Fruit fly (Drosophila melanogaster) whole organism, embryonic: ENCODE results near the gene Spt20.

Source experiments
- Aef1 ChIP-seq: fragments of 200-800 bp; sonication (Bioruptor generic); IDR thresholded peaks from 3 replicates; pipeline ENCODE4 v1.3.6; 2022; ENCODE audit warnings: missing biosample characterization, missing genetic modification characterization
- CG10274 ChIP-seq: fragments of 200-800 bp; sonication (Bioruptor generic); optimal IDR thresholded peaks from 3 replicates; lab custom pipeline; 2017; ENCODE audit warnings: missing biosample characterization, mild to moderate bottlenecking, missing genetic modification characterization
- CG11695 ChIP-seq: fragments of 200-800 bp; sonication (Bioruptor generic); IDR thresholded peaks from 3 replicates; pipeline ENCODE4 v1.3.6; 2022; ENCODE audit warnings: missing biosample characterization, missing genetic modification characterization
- CG12744 ChIP-seq: fragments of 200-800 bp; sonication (Bioruptor generic); optimal IDR thresholded peaks from 2 replicates; lab custom pipeline; 2016; ENCODE audit warnings: missing biosample characterization, missing genetic modification characterization
- CG13624 ChIP-seq: fragments of 200-800 bp; sonication (Bioruptor generic); optimal IDR thresholded peaks from 2 replicates; lab custom pipeline; 2016; ENCODE audit warnings: missing biosample characterization, missing genetic modification characterization
- CG14441 ChIP-seq: fragments of 200-800 bp; sonication (Bioruptor generic); IDR thresholded peaks from 2 replicates; pipeline ENCODE4 v1.3.6; 2022; ENCODE audit warnings: missing biosample characterization, missing genetic modification characterization
- CG15601 ChIP-seq: fragments of 200-800 bp; sonication (Bioruptor generic); optimal IDR thresholded peaks from 3 replicates; lab custom pipeline; 2019; ENCODE audit warnings: missing biosample characterization, mild to moderate bottlenecking, missing genetic modification characterization, moderate library complexity
- CG18262 ChIP-seq: fragments of 200-800 bp; optimal IDR thresholded peaks from 3 replicates; lab custom pipeline; 2019; ENCODE audit warnings: missing biosample characterization, mild to moderate bottlenecking, missing genetic modification characterization, moderate library complexity
- CG2116 ChIP-seq: fragments of 200-800 bp; sonication (Bioruptor generic); optimal IDR thresholded peaks from 3 replicates; lab custom pipeline; 2018; ENCODE audit warnings: missing biosample characterization, mild to moderate bottlenecking, missing genetic modification characterization
- CG2199 ChIP-seq: fragments of 200-800 bp; sonication (Bioruptor generic); IDR thresholded peaks from 3 replicates; pipeline ENCODE4 v1.3.6; 2022; ENCODE audit warnings: missing biosample characterization, missing genetic modification characterization
- CG2889 ChIP-seq: fragments of 200-800 bp; sonication (Bioruptor generic); IDR thresholded peaks from 3 replicates; pipeline ENCODE4 v1.3.6; 2022; ENCODE audit warnings: missing biosample characterization, missing genetic modification characterization
- CG3726 ChIP-seq: fragments of 200-800 bp; sonication (Bioruptor generic); IDR thresholded peaks from 3 replicates; pipeline ENCODE4, ENCODE4 v1.3.6; 2022; ENCODE audit warnings: missing biosample characterization, missing genetic modification characterization
- CG4424 ChIP-seq: fragments of 200-800 bp; sonication (Bioruptor generic); optimal IDR thresholded peaks from 3 replicates; lab custom pipeline; 2016; ENCODE audit warnings: missing biosample characterization, missing genetic modification characterization
- CG7556 ChIP-seq: fragments of 200-800 bp; sonication (Bioruptor generic); optimal IDR thresholded peaks from 2 replicates; lab custom pipeline; 2017; ENCODE audit warnings: missing biosample characterization, mild to moderate bottlenecking, missing genetic modification characterization
- CG7928 ChIP-seq: fragments of 200-800 bp; sonication (Bioruptor generic); optimal IDR thresholded peaks from 2 replicates; lab custom pipeline; 2017; ENCODE audit warnings: missing biosample characterization, mild to moderate bottlenecking, missing genetic modification characterization
- CG9797 ChIP-seq: fragments of 200-800 bp; sonication (Bioruptor generic); optimal IDR thresholded peaks from 3 replicates; lab custom pipeline; 2018; ENCODE audit warnings: missing biosample characterization, mild to moderate bottlenecking, missing genetic modification characterization
- D ChIP-seq, 2 experiments: fragments of 200-800 bp in 1 of 2; fragments of >200 bp in 1 of 2; sonication (Bioruptor generic) in 1 of 2; optimal IDR thresholded peaks; 2 replicates in 1 of 2; 3 replicates in 1 of 2; lab custom pipeline; 2017; ENCODE audit warnings: mild to moderate bottlenecking in 1 of 2, missing biosample characterization in 1 of 2, missing genetic modification characterization in 1 of 2, missing genetic modification reagents in 1 of 2
- Deaf1 ChIP-seq: fragments of 200-800 bp; optimal IDR thresholded peaks from 3 replicates; lab custom pipeline; 2019; ENCODE audit warnings: missing biosample characterization, mild to moderate bottlenecking, missing genetic modification characterization, moderate library complexity
- Dfd ChIP-seq, 2 experiments: fragments of >200 bp; optimal IDR thresholded peaks; 2 replicates each; lab custom pipeline; 2017; ENCODE audit warnings: missing biosample characterization in 2 of 2, missing genetic modification characterization in 2 of 2
- Dref ChIP-seq: fragments of 200-800 bp; sonication (Bioruptor generic); IDR thresholded peaks from 2 replicates; pipeline ENCODE4 v1.3.6; 2022; ENCODE audit warnings: missing biosample characterization, missing genetic modification characterization
- Drgx ChIP-seq: fragments of 200-800 bp; sonication (Bioruptor generic); IDR thresholded peaks from 2 replicates; pipeline ENCODE4 v1.3.6; 2022; ENCODE audit warnings: missing biosample characterization, missing genetic modification characterization
- GATAe ChIP-seq: fragments of 200-800 bp; sonication (Bioruptor generic); conservative IDR thresholded peaks from 2 replicates; pipeline ENCODE4 v1.3.6; 2022; ENCODE audit warnings: missing biosample characterization, missing genetic modification characterization
- Gsc ChIP-seq: fragments of 200-800 bp; sonication (Bioruptor generic); IDR thresholded peaks from 2 replicates; pipeline ENCODE4 v1.3.6; 2022; ENCODE audit warnings: missing biosample characterization, missing genetic modification characterization
- H15 ChIP-seq: fragments of 200-800 bp; sonication (Bioruptor generic); IDR thresholded peaks from 3 replicates; pipeline ENCODE4 v1.3.6; 2022; ENCODE audit warnings: missing biosample characterization, missing genetic modification characterization
- MESR4 ChIP-seq: fragments of 200-800 bp; sonication (Bioruptor generic); optimal IDR thresholded peaks from 2 replicates; lab custom pipeline; 2018; ENCODE audit warnings: missing biosample characterization, mild to moderate bottlenecking, missing genetic modification characterization, moderate library complexity
- Med ChIP-seq: fragments of 200-800 bp; sonication (Bioruptor generic); peaks from one replicate; lab custom pipeline; 2016; ENCODE audit warnings: missing biosample characterization, missing genetic modification characterization, mild to moderate bottlenecking, inconsistent platforms, moderate library complexity
- Spps ChIP-seq: fragments of 200-800 bp; sonication (Bioruptor generic); optimal IDR thresholded peaks from 2 replicates; lab custom pipeline; 2018; ENCODE audit warnings: missing biosample characterization, mild to moderate bottlenecking, missing genetic modification characterization
- Stat92E ChIP-seq, 3 experiments: fragments of >200 bp in 2 of 3; fragments of 200-800 bp in 1 of 3; sonication (Bioruptor generic) in 1 of 3; optimal IDR thresholded peaks; 2 replicates each; lab custom pipeline; 2017 to 2019; ENCODE audit warnings: missing biosample characterization in 3 of 3, missing genetic modification characterization in 3 of 3, mild to moderate bottlenecking in 1 of 3, moderate library complexity in 1 of 3
- bowl ChIP-seq: fragments of 200-800 bp; sonication (Bioruptor generic); IDR thresholded peaks from 2 replicates; pipeline ENCODE4 v1.3.6; 2022; ENCODE audit warnings: missing biosample characterization, missing genetic modification characterization
- br ChIP-seq: fragments of >200 bp; optimal IDR thresholded peaks from 2 replicates; lab custom pipeline; 2017
- corto ChIP-seq: fragments of 200-800 bp; sonication (Bioruptor generic); optimal IDR thresholded peaks from 2 replicates; lab custom pipeline; 2016; ENCODE audit warnings: missing biosample characterization, mild to moderate bottlenecking, missing genetic modification characterization, moderate library complexity
- croc ChIP-seq: fragments of 200-800 bp; sonication (Bioruptor generic); conservative IDR thresholded peaks from 3 replicates; pipeline ENCODE4 v1.3.6; 2022; ENCODE audit warnings: missing biosample characterization, missing genetic modification characterization
- dan ChIP-seq: fragments of 200-800 bp; sonication (Bioruptor generic); IDR thresholded peaks from 2 replicates; pipeline ENCODE4 v1.3.6; 2022; ENCODE audit warnings: missing biosample characterization, missing genetic modification characterization
- dati ChIP-seq: fragments of 200-800 bp; sonication (Bioruptor generic); IDR thresholded peaks from 2 replicates; pipeline ENCODE4 v1.3.6; 2022; ENCODE audit warnings: missing biosample characterization, missing genetic modification characterization
- disco-r ChIP-seq: fragments of 200-800 bp; sonication (Bioruptor generic); optimal IDR thresholded peaks from 2 replicates; lab custom pipeline; 2016; ENCODE audit warnings: missing biosample characterization, missing genetic modification characterization
- ewg ChIP-seq: fragments of 200-800 bp; sonication (Bioruptor generic); optimal IDR thresholded peaks from 3 replicates; lab custom pipeline; 2017; ENCODE audit warnings: mild to moderate bottlenecking, missing biosample characterization, missing genetic modification reagents, missing genetic modification characterization
- grn ChIP-seq: fragments of 200-800 bp; sonication (Bioruptor generic); optimal IDR thresholded peaks from 3 replicates; lab custom pipeline; 2017; ENCODE audit warnings: missing biosample characterization, missing genetic modification characterization
- jing ChIP-seq: fragments of 200-800 bp; sonication (Bioruptor generic); optimal IDR thresholded peaks from 2 replicates; lab custom pipeline; 2018; ENCODE audit warnings: missing biosample characterization, mild to moderate bottlenecking, missing genetic modification characterization
- pan ChIP-seq, 4 experiments: fragments of >200 bp in 3 of 4; fragments of 200-800 bp in 1 of 4; sonication (Bioruptor generic) in 1 of 4; optimal IDR thresholded peaks in 3 of 4; IDR thresholded peaks in 1 of 4; 2 replicates each; pipeline versions ENCODE4 v1.3.6 to Lab custom; 2017 to 2022; ENCODE audit warnings: missing biosample characterization in 2 of 4, missing genetic modification characterization in 2 of 4, mixed read lengths in 1 of 4
- pnt ChIP-seq: fragments of 200-800 bp; sonication (Bioruptor generic); optimal IDR thresholded peaks from 3 replicates; lab custom pipeline; 2016; ENCODE audit warnings: missing biosample characterization, missing genetic modification characterization
- prd ChIP-seq, 3 experiments: fragments of >200 bp in 2 of 3; fragments of 200-800 bp in 1 of 3; sonication (Bioruptor generic) in 1 of 3; optimal IDR thresholded peaks in 2 of 3; IDR thresholded peaks in 1 of 3; 2 replicates in 2 of 3; 3 replicates in 1 of 3; pipeline versions ENCODE4 v1.3.6 to Lab custom; 2017 to 2022; ENCODE audit warnings: missing biosample characterization in 1 of 3, missing genetic modification characterization in 1 of 3
- pum ChIP-seq: fragments of 200-800 bp; sonication (Bioruptor generic); optimal IDR thresholded peaks from 2 replicates; lab custom pipeline; 2016; ENCODE audit warnings: missing biosample characterization, missing genetic modification characterization
- sim ChIP-seq: fragments of 200-800 bp; sonication (Bioruptor generic); IDR thresholded peaks from 2 replicates; pipeline ENCODE4 v1.3.6; 2022; ENCODE audit warnings: missing biosample characterization, missing genetic modification characterization
- so ChIP-seq: fragments of 200-800 bp; sonication (Bioruptor generic); IDR thresholded peaks from 3 replicates; pipeline ENCODE4 v1.3.6; 2022; ENCODE audit warnings: missing biosample characterization, missing genetic modification characterization
- tgo ChIP-seq: fragments of 200-800 bp; sonication (Bioruptor generic); IDR thresholded peaks from 3 replicates; pipeline ENCODE4 v1.3.6; 2022; ENCODE audit warnings: missing biosample characterization, missing genetic modification characterization
- twi ChIP-seq: fragments of 200-800 bp; optimal IDR thresholded peaks from 2 replicates; lab custom pipeline; 2019; ENCODE audit warnings: missing biosample characterization, mild to moderate bottlenecking, missing genetic modification characterization, moderate library complexity
- vvl ChIP-seq: fragments of 200-800 bp; sonication (Bioruptor generic); IDR thresholded peaks from 2 replicates; pipeline ENCODE4 v1.3.6; 2022; ENCODE audit warnings: missing biosample characterization, missing genetic modification characterization
- yki ChIP-seq: fragments of >200 bp; optimal IDR thresholded peaks from 3 replicates; lab custom pipeline; 2018

Spt20 gene

dm6 chr3L:13476566-13477452, 25.7 kb upstream of the Spt20 start (continued):
- TF ChIP-seq Deaf1 (tag; lab: Kevin White, UChicago) = peak; percentile 74
- TF ChIP-seq CG9797 = peak; percentile 7
- no peak for TF ChIP-seq pan (optimal IDR thresholded peaks at IDR 0.05; lab: Kevin White, UChicago)
- peak in 1 of 2 experiments; percentile 87 for TF ChIP-seq pan (GFP tag; optimal IDR thresholded peaks at IDR 0.05 in 1 of 2, IDR thresholded peaks at IDR 0.05 in 1 of 2)
- peak; percentile 73 for TF ChIP-seq corto
- TF ChIP-seq tgo (GFP tag; lab: Robert Waterston, UW) = peak; percentile 89
- peak; percentile 55 for TF ChIP-seq CG2116
- peak; percentile 81 for TF ChIP-seq croc (GFP tag; lab: Robert Waterston, UW)
- TF ChIP-seq grn (GFP tag; lab: Kevin White, UChicago) = peak; percentile 21
- TF ChIP-seq so (GFP tag; lab: Robert Waterston, UW) = peak; percentile 68; the same call in 2 of the 3 replicates
- TF ChIP-seq Gsc = peak; percentile 56; the same call in 1 of the 2 replicates
- peak; percentile 94 for TF ChIP-seq CG18262 (tag; lab: Kevin White, UChicago)
- peak; percentile 38 for TF ChIP-seq pum (GFP tag; lab: Kevin White, UChicago)
- TF ChIP-seq Drgx = peak; percentile 95
- peak; percentile 74 for TF ChIP-seq twi (tag; lab: Kevin White, UChicago)
- TF ChIP-seq CG12744 (GFP tag; lab: Kevin White, UChicago) = peak; percentile 48
- TF ChIP-seq CG7556 = peak; percentile 94
- TF ChIP-seq CG13624 = peak; percentile 59
- peak; percentile 78 for TF ChIP-seq H15 (GFP tag; lab: Robert Waterston, UW)
- TF ChIP-seq vvl (GFP tag; lab: Robert Waterston, UW) = peak; percentile 89
- TF ChIP-seq yki (lab: Kevin White, UChicago) = peak; percentile 99
- TF ChIP-seq jing (GFP tag; lab: Kevin White, UChicago) = peak; percentile 80
- TF ChIP-seq MESR4 (GFP tag; lab: Kevin White, UChicago) = no peak
- no peak for TF ChIP-seq Dref (GFP tag; lab: Robert Waterston, UW)
- TF ChIP-seq GATAe (GFP tag; lab: Robert Waterston, UW) = peak; percentile 13; the same call in 1 of the 2 replicates
- no peak for TF ChIP-seq dan
- TF ChIP-seq CG2199 = peak; percentile 72; the same call in 1 of the 3 replicates
- TF ChIP-seq Spps (tag; lab: Kevin White, UChicago) = peak; percentile 68
- TF ChIP-seq CG3726 (GFP tag; lab: Robert Waterston, UW) = peak; percentile 60; the same call in 2 of the 3 replicates
- no peak for TF ChIP-seq prd (optimal IDR thresholded peaks at IDR 0.05; lab: Kevin White, UChicago)
- peak; percentile 86 for TF ChIP-seq prd (GFP tag; IDR thresholded peaks at IDR 0.05; lab: Robert Waterston, UW)
- peak; percentile 62 for TF ChIP-seq CG7928 (GFP tag; lab: Kevin White, UChicago)
- TF ChIP-seq Aef1 (GFP tag; lab: Robert Waterston, UW) = peak; percentile 79
- TF ChIP-seq Dfd (GFP tag; optimal IDR thresholded peaks at IDR 0.05; lab: Kevin White, UChicago) = no peak
- no peak for TF ChIP-seq D (optimal IDR thresholded peaks at IDR 0.05; lab: Kevin White, UChicago)
- peak; percentile 92 for TF ChIP-seq D (GFP tag; optimal IDR thresholded peaks at IDR 0.05; lab: Kevin White, UChicago)
- peak; percentile 91 for TF ChIP-seq Med (GFP tag; lab: Kevin White, UChicago)
- peak; percentile 55 for TF ChIP-seq pnt
- no peak for TF ChIP-seq Stat92E (GFP tag; optimal IDR thresholded peaks at IDR 0.05; lab: Kevin White, UChicago)
- TF ChIP-seq br (lab: Kevin White, UChicago) = no peak
- TF ChIP-seq CG2889 (GFP tag; lab: Robert Waterston, UW) = peak; percentile 80
- TF ChIP-seq disco-r = peak; percentile 47
- TF ChIP-seq CG10274 (GFP tag; lab: Kevin White, UChicago) = peak; percentile 79
- TF ChIP-seq sim (GFP tag; lab: Robert Waterston, UW) = peak; percentile 76; the same call in 1 of the 2 replicates
- peak; percentile 87 for TF ChIP-seq CG15601
- no peak for TF ChIP-seq bowl (GFP tag; lab: Robert Waterston, UW)
- TF ChIP-seq dati = peak; percentile 39; the same call in 1 of the 2 replicates
- TF ChIP-seq CG4424 = peak; percentile 91
- TF ChIP-seq ewg (GFP tag; lab: Kevin White, UChicago) = peak; percentile 87
- TF ChIP-seq CG14441 (GFP tag; lab: Robert Waterston, UW) = peak; percentile 84
- peak; percentile 89 for TF ChIP-seq CG11695 (GFP tag; lab: Robert Waterston, UW)
